Worm (Caenorhabditis elegans) whole organism, mixed stage, embryonic: ENCODE data around the gene F38C2.1.

Experiments
- blmp-1 ChIP-seq: fragments of 150-350 bp; optimal IDR thresholded peaks from 2 replicates; lab custom pipeline; 2014; ENCODE audit warnings: missing biosample characterization, missing genetic modification characterization
- ces-1 ChIP-seq: fragments of 150-350 bp; optimal IDR thresholded peaks from 2 replicates; lab custom pipeline; 2014; ENCODE audit warnings: missing biosample characterization, missing genetic modification reagents, missing genetic modification characterization
- drap-1 ChIP-seq: fragments of 200-800 bp; sonication (Bioruptor generic); optimal IDR thresholded peaks from 3 replicates; lab custom pipeline; 2018; ENCODE audit warnings: mild to moderate bottlenecking, missing genetic modification characterization, missing compliant biosample characterization
- lin-32 ChIP-seq: fragments of 200-800 bp; sonication (Bioruptor generic); optimal IDR thresholded peaks from 2 replicates; lab custom pipeline; 2018; ENCODE audit warnings: mild to moderate bottlenecking, missing genetic modification characterization, missing compliant biosample characterization
- nhr-12 ChIP-seq: fragments of 150-350 bp; optimal IDR thresholded peaks from 2 replicates; lab custom pipeline; 2014; ENCODE audit warnings: missing biosample characterization, missing genetic modification characterization
- nhr-237 ChIP-seq: fragments of 150-350 bp; optimal IDR thresholded peaks from 2 replicates; lab custom pipeline; 2014; ENCODE audit warnings: missing biosample characterization, missing genetic modification characterization

- TF ChIP-seq lin-32 (GFP tag; lab: Kevin White, UChicago), result no peak
- no peak for TF ChIP-seq drap-1 (GFP tag; lab: Kevin White, UChicago)
- no peak for TF ChIP-seq nhr-12 (tag; lab: Kevin White, UChicago)
- TF ChIP-seq blmp-1 (tag; lab: Kevin White, UChicago), result no peak
- TF ChIP-seq nhr-237 (tag; lab: Kevin White, UChicago), result no peak
- TF ChIP-seq ces-1 (GFP tag; lab: Kevin White, UChicago), result no peak
Measured at ce11 chrIV:16298851-16299250, 51.6 kb downstream of the F38C2.1 start, which contains the start of gene srz-72.
